Worm (Caenorhabditis elegans) whole organism, late embryonic: ENCODE data around the gene F52D10.4.

Source experiments
- K02D7.2 ChIP-seq: sonication (generic microtip); optimal IDR thresholded peaks from 2 replicates; lab custom pipeline; 2017; ENCODE audit warnings: mild to moderate bottlenecking, missing genetic modification characterization, missing compliant biosample characterization
- K09A11.1 ChIP-seq: sonication (generic microtip); optimal IDR thresholded peaks from 2 replicates; lab custom pipeline; 2017; ENCODE audit warnings: antibody characterized with exemption, mild to moderate bottlenecking, missing genetic modification characterization, missing compliant biosample characterization; ENCODE audit not compliant: insufficient read depth
- T23F11.4 ChIP-seq: fragments of 200-800 bp; sonication (Bioruptor generic); optimal IDR thresholded peaks from 2 replicates; lab custom pipeline; 2018; ENCODE audit warnings: mild to moderate bottlenecking, missing genetic modification characterization, missing compliant biosample characterization
- ama-1 ChIP-seq: fragments of 150-350 bp; optimal IDR thresholded peaks from 2 replicates; lab custom pipeline; 2014
- ceh-2 ChIP-seq: sonication (generic microtip); optimal IDR thresholded peaks from 2 replicates; lab custom pipeline; 2016; ENCODE audit warnings: missing genotype, missing genetic modification characterization, missing compliant biosample characterization
- ceh-22 ChIP-seq: sonication (generic microtip); optimal IDR thresholded peaks from 2 replicates; lab custom pipeline; 2017; ENCODE audit warnings: missing biosample characterization, missing genetic modification characterization
- ceh-30 ChIP-seq: fragments of 150-350 bp; optimal IDR thresholded peaks from 2 replicates; lab custom pipeline; 2014; ENCODE audit warnings: missing biosample characterization, missing genetic modification characterization
- ceh-31 ChIP-seq: sonication (generic microtip); optimal IDR thresholded peaks from 2 replicates; lab custom pipeline; 2016; ENCODE audit warnings: missing genetic modification characterization, missing compliant biosample characterization
- ceh-48 ChIP-seq: sonication (generic microtip); optimal IDR thresholded peaks from 2 replicates; lab custom pipeline; 2016; ENCODE audit warnings: missing genetic modification characterization, inconsistent platforms, missing compliant biosample characterization
- dve-1 ChIP-seq: sonication (generic microtip); optimal IDR thresholded peaks from 2 replicates; lab custom pipeline; 2017; ENCODE audit warnings: antibody characterized with exemption, mild to moderate bottlenecking, missing genetic modification characterization, missing compliant biosample characterization
- elt-2 ChIP-seq: sonication (generic microtip); optimal IDR thresholded peaks from 2 replicates; lab custom pipeline; 2016; ENCODE audit warnings: missing genetic modification reagents, missing genetic modification characterization, missing compliant biosample characterization
- ets-4 ChIP-seq: sonication (generic microtip); optimal IDR thresholded peaks from 2 replicates; lab custom pipeline; 2016; ENCODE audit warnings: missing genetic modification characterization, missing compliant biosample characterization
- fkh-10 ChIP-seq: fragments of 150-350 bp; optimal IDR thresholded peaks from 2 replicates; lab custom pipeline; 2014; ENCODE audit warnings: missing biosample characterization, missing genetic modification reagents, missing genetic modification characterization
- fkh-6 ChIP-seq: sonication (generic microtip); optimal IDR thresholded peaks from 2 replicates; lab custom pipeline; 2016; ENCODE audit warnings: missing genetic modification characterization, missing compliant biosample characterization
- gmeb-2 ChIP-seq: sonication (generic microtip); optimal IDR thresholded peaks from 2 replicates; lab custom pipeline; 2016; ENCODE audit warnings: missing genetic modification characterization, inconsistent platforms, missing compliant biosample characterization
- hlh-30 ChIP-seq: sonication (generic microtip); optimal IDR thresholded peaks from 2 replicates; lab custom pipeline; 2017; ENCODE audit warnings: antibody characterized with exemption, missing genetic modification characterization, missing compliant biosample characterization; ENCODE audit not compliant: insufficient read depth
- hlh-6 ChIP-seq: sonication (generic microtip); optimal IDR thresholded peaks from 2 replicates; lab custom pipeline; 2016; ENCODE audit warnings: missing genotype, missing genetic modification characterization, missing compliant biosample characterization
- hlh-8 ChIP-seq: sonication (generic microtip); optimal IDR thresholded peaks from 2 replicates; lab custom pipeline; 2016; ENCODE audit warnings: missing genotype, missing genetic modification characterization, missing compliant biosample characterization
- madf-2 ChIP-seq: sonication (generic microtip); optimal IDR thresholded peaks from 2 replicates; lab custom pipeline; 2017; ENCODE audit warnings: missing genetic modification characterization, missing compliant biosample characterization
- mec-3 ChIP-seq: sonication (generic microtip); optimal IDR thresholded peaks from 2 replicates; lab custom pipeline; 2016; ENCODE audit warnings: borderline replicate concordance, missing genetic modification characterization, missing compliant biosample characterization
- nfya-1 ChIP-seq: sonication (generic microtip); optimal IDR thresholded peaks from 2 replicates; lab custom pipeline; 2017; ENCODE audit warnings: missing genetic modification characterization, mild to moderate bottlenecking, missing compliant biosample characterization, antibody characterized with exemption, moderate library complexity
- nhr-11 ChIP-seq: fragments of 150-350 bp; optimal IDR thresholded peaks from 2 replicates; lab custom pipeline; 2014; ENCODE audit warnings: missing biosample characterization, missing genetic modification characterization
- npax-4 ChIP-seq: sonication (generic microtip); optimal IDR thresholded peaks from 2 replicates; lab custom pipeline; 2016; ENCODE audit warnings: missing genetic modification characterization, missing compliant biosample characterization
- odd-2 ChIP-seq: sonication (generic microtip); optimal IDR thresholded peaks from 2 replicates; lab custom pipeline; 2017; ENCODE audit warnings: antibody characterized with exemption, mild to moderate bottlenecking, missing genetic modification characterization, missing compliant biosample characterization
- pax-1 ChIP-seq: fragments of 150-350 bp; optimal IDR thresholded peaks from 2 replicates; lab custom pipeline; 2014; ENCODE audit warnings: missing biosample characterization, missing genetic modification characterization
- pha-4 ChIP-seq: fragments of 150-350 bp; optimal IDR thresholded peaks from 2 replicates; lab custom pipeline; 2018; ENCODE audit warnings: missing biosample characterization, missing genetic modification reagents, missing genetic modification characterization
- pros-1 ChIP-seq: fragments of 150-350 bp; optimal IDR thresholded peaks from 2 replicates; lab custom pipeline; 2014; ENCODE audit warnings: missing biosample characterization, missing genetic modification reagents, missing genetic modification characterization
- ref-2 ChIP-seq: sonication (generic microtip); optimal IDR thresholded peaks from 2 replicates; lab custom pipeline; 2016; ENCODE audit warnings: missing genetic modification characterization, missing compliant biosample characterization
- sdc-2 ChIP-seq: sonication (generic microtip); optimal IDR thresholded peaks from 2 replicates; lab custom pipeline; 2016; ENCODE audit warnings: missing genotype, missing genetic modification characterization, missing compliant biosample characterization
- syd-9 ChIP-seq: sonication (generic microtip); optimal IDR thresholded peaks from 2 replicates; lab custom pipeline; 2016; ENCODE audit warnings: mild to moderate bottlenecking, missing genetic modification characterization, moderate library complexity, missing compliant biosample characterization
- tbx-2 ChIP-seq: sonication (generic microtip); optimal IDR thresholded peaks from 2 replicates; lab custom pipeline; 2016; ENCODE audit warnings: missing genetic modification characterization, missing compliant biosample characterization
- ttx-3 ChIP-seq: sonication (generic microtip); optimal IDR thresholded peaks from 2 replicates; lab custom pipeline; 2016; ENCODE audit warnings: missing genetic modification reagents, missing genetic modification characterization, missing compliant biosample characterization
- unc-3 ChIP-seq, 2 experiments: fragments of 200-800 bp in 1 of 2; sonication (Bioruptor generic) in 1 of 2; sonication (generic microtip) in 1 of 2; conservative IDR thresholded peaks in 1 of 2; optimal IDR thresholded peaks in 1 of 2; 2 replicates each; pipeline versions ENCODE4 v1.3.6 to Lab custom; 2016 to 2022; ENCODE audit warnings: missing compliant biosample characterization in 2 of 2, missing genetic modification characterization in 2 of 2, missing genetic modification reagents in 1 of 2
- unc-42 ChIP-seq: sonication (generic microtip); optimal IDR thresholded peaks from 2 replicates; lab custom pipeline; 2016; ENCODE audit warnings: missing genotype, missing genetic modification characterization, missing compliant biosample characterization
- ztf-16 ChIP-seq: sonication (generic microtip); optimal IDR thresholded peaks from 2 replicates; lab custom pipeline; 2017; ENCODE audit warnings: missing genetic modification characterization, missing compliant biosample characterization

F52D10.4 gene

ce11 chrX:11607500-11607823 lies 9.8 kb upstream of the F52D10.4 start:
- TF ChIP-seq madf-2 (tag; lab: Kevin White, UChicago) = no peak
- TF ChIP-seq elt-2 (tag; lab: Kevin White, UChicago) = no peak
- TF ChIP-seq ceh-31 (tag; lab: Kevin White, UChicago) = peak; percentile 26
- TF ChIP-seq K02D7.2 (tag; lab: Kevin White, UChicago) = no peak
- TF ChIP-seq unc-42 (tag; lab: Kevin White, UChicago) = peak; percentile 14

DNA sequence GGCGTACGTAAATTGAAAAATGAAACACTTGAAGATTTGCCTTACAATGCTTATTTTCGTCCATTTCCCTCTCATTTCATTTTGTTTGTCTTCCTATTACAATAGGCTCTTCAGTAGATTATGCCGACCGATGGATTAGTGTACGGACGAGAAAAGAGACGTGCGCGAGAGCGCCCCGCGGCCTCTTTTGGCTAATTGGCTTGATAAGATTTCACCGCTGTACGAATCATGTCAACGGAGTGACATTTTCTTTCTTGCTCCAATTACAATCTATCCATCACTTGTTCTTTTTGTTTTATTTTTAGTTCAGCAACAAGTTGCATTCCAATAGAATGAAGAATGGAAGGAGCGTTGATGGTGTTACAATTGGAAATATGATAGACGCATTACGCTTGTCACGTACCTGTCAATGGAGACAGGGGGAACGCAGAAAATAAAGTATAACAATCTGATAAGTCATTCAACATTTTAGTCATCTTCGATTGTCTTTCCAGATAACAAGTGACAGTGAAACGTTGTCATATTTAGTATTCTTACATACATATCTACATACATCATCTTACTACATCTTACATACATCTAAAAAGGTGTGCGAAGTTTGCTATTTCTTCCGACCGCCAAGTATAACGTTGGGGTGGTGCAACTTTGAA lies 9.0 kb upstream of the F52D10.4 start:
- no peak for TF ChIP-seq odd-2
- TF ChIP-seq madf-2 (tag; lab: Kevin White, UChicago) = no peak
- TF ChIP-seq nfya-1 (tag; lab: Kevin White, UChicago) = peak; percentile 40
- TF ChIP-seq pros-1 = peak; percentile 39
- TF ChIP-seq tbx-2 (tag; lab: Kevin White, UChicago) = peak; percentile 31
- peak; percentile 83 for TF ChIP-seq unc-42 (tag; lab: Kevin White, UChicago)

ce11 chrX:11621997-11622396 lies 4.7 kb downstream of the F52D10.4 start, which contains the start of gene sto-3:
sto-3 (minus strand) TSS chrX:11622097.
- TF ChIP-seq mec-3 (no peak), nhr-11 (no peak), K09A11.1 (no peak), syd-9 (tag; lab: Kevin White, UChicago) (no peak), npax-4 (tag; lab: Kevin White, UChicago) (no peak), dve-1 (no peak), sdc-2 (tag; lab: Kevin White, UChicago) (no peak), nfya-1 (tag; lab: Kevin White, UChicago) (no peak), ets-4 (tag; lab: Kevin White, UChicago) (no peak), ceh-48 (tag; lab: Kevin White, UChicago) (no peak), T23F11.4 (no peak), hlh-8 (no peak), fkh-10 (GFP tag; lab: Kevin White, UChicago) (no peak), ama-1 (no peak), hlh-6 (tag; lab: Kevin White, UChicago) (no peak), ttx-3 (tag; lab: Kevin White, UChicago) (no peak)

DNA sequence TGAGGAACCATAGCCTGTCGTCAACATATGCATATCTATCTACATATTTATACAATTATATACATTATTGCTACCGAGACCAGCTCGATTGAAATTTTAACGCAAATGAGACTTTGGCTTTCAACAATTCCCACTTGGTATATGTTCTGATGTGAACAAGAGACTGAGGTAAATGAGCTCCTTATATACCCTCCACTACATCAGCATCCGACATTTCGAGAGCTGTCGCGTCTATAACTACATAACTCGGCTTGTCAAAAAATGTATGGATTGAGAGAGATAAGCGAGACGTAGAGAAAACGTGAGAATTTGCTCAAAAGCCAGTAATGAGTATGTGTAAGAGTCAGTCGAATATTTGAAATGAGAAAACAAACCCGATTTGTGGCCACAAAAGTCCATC lies 6.2 kb downstream of the F52D10.4 start:
- TF ChIP-seq ceh-2 (tag; lab: Kevin White, UChicago) (no peak), pha-4 (no peak), fkh-6 (no peak), mec-3 (no peak)
- TF ChIP-seq, all 69 proteins: peak for 0

DNA sequence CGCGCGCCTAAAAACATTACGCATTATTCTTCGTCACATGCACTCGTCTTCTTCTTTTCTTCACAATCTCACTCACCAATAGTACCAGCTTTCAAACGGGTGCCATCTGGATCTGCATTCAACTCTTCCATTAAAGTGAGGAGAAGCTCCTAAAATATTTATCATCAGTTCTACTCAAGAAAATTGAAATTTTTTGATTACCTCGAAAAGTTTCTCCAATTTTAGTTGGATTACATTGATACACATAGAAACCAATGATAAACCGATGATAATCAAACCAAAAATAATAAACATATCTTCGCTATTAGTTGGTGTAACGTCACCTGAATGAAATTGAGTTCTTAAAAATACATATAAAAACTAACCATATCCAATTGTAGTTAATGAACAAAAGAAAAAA lies 7.4 kb downstream of the F52D10.4 start:
- TF ChIP-seq ztf-16 = no peak
- no peak for TF ChIP-seq gmeb-2 (tag; lab: Kevin White, UChicago)
- no peak for TF ChIP-seq dve-1
- no peak for TF ChIP-seq ref-2 (tag; lab: Kevin White, UChicago)
- TF ChIP-seq unc-3 (GFP tag; conservative IDR thresholded peaks at IDR 0.05; lab: Robert Waterston, UW) = no peak
- TF ChIP-seq unc-3 (tag; optimal IDR thresholded peaks at IDR 0.05; lab: Kevin White, UChicago) = no peak
- TF ChIP-seq elt-2 (tag; lab: Kevin White, UChicago) = no peak
- TF ChIP-seq ets-4 (tag; lab: Kevin White, UChicago) = no peak
- TF ChIP-seq ceh-31 (tag; lab: Kevin White, UChicago) = no peak
- TF ChIP-seq mec-3 = no peak
- no peak for TF ChIP-seq pax-1 (tag; lab: Kevin White, UChicago)

DNA sequence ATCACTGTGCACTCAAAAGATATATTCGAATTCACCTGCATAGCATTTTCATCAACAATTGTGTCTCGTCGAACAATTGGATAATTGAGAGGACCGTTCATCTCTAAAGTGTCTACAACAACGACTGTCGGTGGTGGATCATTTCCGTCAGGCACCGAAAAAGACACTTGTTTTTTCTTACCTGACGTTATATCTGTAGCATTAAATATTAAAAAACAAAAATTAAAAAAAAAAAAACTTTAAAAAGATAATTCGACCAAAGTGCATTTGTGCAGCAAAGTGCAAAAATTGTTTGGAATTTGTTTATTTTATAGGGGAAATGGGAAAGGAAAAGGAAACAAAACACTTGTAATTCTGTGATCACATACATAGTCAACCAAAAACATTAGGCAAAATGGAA lies 9.7 kb downstream of the F52D10.4 start, which contains the start of gene twk-44:
twk-44 (minus strand) TSS at position 101 of the 400 bp plus-strand sequence.
- no peak for TF ChIP-seq ceh-22 (tag; lab: Kevin White, UChicago)
- TF ChIP-seq tbx-2 (tag; lab: Kevin White, UChicago) = no peak
- TF ChIP-seq gmeb-2 (tag; lab: Kevin White, UChicago) = no peak
- TF ChIP-seq hlh-30 (tag; lab: Kevin White, UChicago) = no peak
- TF ChIP-seq syd-9 (tag; lab: Kevin White, UChicago) = no peak
- no peak for TF ChIP-seq ceh-30
- no peak for TF ChIP-seq K09A11.1
- no peak for TF ChIP-seq fkh-6
